Fruit fly (Drosophila melanogaster) whole organism, prepupa: ENCODE data around the gene corto.

Experiments used
- Blimp-1 ChIP-seq: fragments of 200-800 bp; sonication (Bioruptor generic); optimal IDR thresholded peaks from 3 replicates; lab custom pipeline; 2017; ENCODE audit warnings: missing biosample characterization, missing genetic modification characterization, mild to moderate bottlenecking, moderate library complexity, missing genetic modification reagents
- CG10631 ChIP-seq: fragments of 200-800 bp; sonication (Bioruptor generic); optimal IDR thresholded peaks from 2 replicates; lab custom pipeline; 2016; ENCODE audit warnings: missing biosample characterization, missing genetic modification characterization
- CG11294 ChIP-seq: fragments of 200-800 bp; sonication (Bioruptor generic); IDR thresholded peaks from 2 replicates; pipeline ENCODE4 v1.3.6; 2022; ENCODE audit warnings: missing biosample characterization, missing genetic modification characterization
- CG11902 ChIP-seq: fragments of 200-800 bp; sonication (Bioruptor generic); optimal IDR thresholded peaks from 3 replicates; lab custom pipeline; 2016; ENCODE audit warnings: missing biosample characterization, missing genetic modification characterization
- CG15336 ChIP-seq: fragments of 200-800 bp; sonication (Bioruptor generic); IDR thresholded peaks from 2 replicates; pipeline ENCODE4 v1.3.6; 2022; ENCODE audit warnings: missing biosample characterization, missing genetic modification characterization
- CG1621 ChIP-seq: fragments of 200-800 bp; sonication (Bioruptor generic); optimal IDR thresholded peaks from 3 replicates; lab custom pipeline; 2018; ENCODE audit warnings: missing biosample characterization, mild to moderate bottlenecking, missing genetic modification characterization
- CG16779 ChIP-seq: fragments of 200-800 bp; sonication (Bioruptor generic); optimal IDR thresholded peaks from 3 replicates; lab custom pipeline; 2017; ENCODE audit warnings: missing biosample characterization, mild to moderate bottlenecking, missing genetic modification characterization
- CG3032 ChIP-seq: fragments of 200-800 bp; optimal IDR thresholded peaks from 2 replicates; lab custom pipeline; 2019; ENCODE audit warnings: missing biosample characterization, mild to moderate bottlenecking, missing genetic modification characterization, moderate library complexity
- CG31627 ChIP-seq: fragments of 200-800 bp; sonication (Bioruptor generic); optimal IDR thresholded peaks from 3 replicates; lab custom pipeline; 2016; ENCODE audit warnings: missing biosample characterization, missing genetic modification characterization
- CG32006 ChIP-seq: fragments of 200-800 bp; sonication (Bioruptor generic); optimal IDR thresholded peaks from 3 replicates; lab custom pipeline; 2017; ENCODE audit warnings: missing biosample characterization, mild to moderate bottlenecking, missing genetic modification characterization
- CG34406 ChIP-seq: fragments of 200-800 bp; sonication (Bioruptor generic); optimal IDR thresholded peaks from 3 replicates; lab custom pipeline; 2016; ENCODE audit warnings: missing biosample characterization, missing genetic modification characterization
- CG3919 ChIP-seq: fragments of 200-800 bp; sonication (Bioruptor generic); optimal IDR thresholded peaks from 3 replicates; lab custom pipeline; 2016; ENCODE audit warnings: missing biosample characterization, missing genetic modification characterization
- CG4318 ChIP-seq: fragments of 200-800 bp; sonication (Bioruptor generic); optimal IDR thresholded peaks from 3 replicates; lab custom pipeline; 2017; ENCODE audit warnings: missing biosample characterization, mild to moderate bottlenecking, missing genetic modification characterization
- CG6163 ChIP-seq: fragments of 200-800 bp; sonication (Bioruptor generic); IDR thresholded peaks from 3 replicates; pipeline ENCODE4 v1.3.6; 2022; ENCODE audit warnings: missing biosample characterization, missing genetic modification characterization
- CG6276 ChIP-seq: fragments of 200-800 bp; sonication (Bioruptor generic); optimal IDR thresholded peaks from 2 replicates; lab custom pipeline; 2017; ENCODE audit warnings: missing biosample characterization, mild to moderate bottlenecking, missing genetic modification characterization
- CG6854 ChIP-seq: fragments of 200-800 bp; sonication (Bioruptor generic); optimal IDR thresholded peaks from 2 replicates; lab custom pipeline; 2017; ENCODE audit warnings: missing biosample characterization, mild to moderate bottlenecking, missing genetic modification characterization
- CG8319 ChIP-seq: fragments of 200-800 bp; sonication (Bioruptor generic); optimal IDR thresholded peaks from 3 replicates; lab custom pipeline; 2016; ENCODE audit warnings: missing biosample characterization, missing genetic modification characterization
- CG8632 ChIP-seq: fragments of 200-800 bp; sonication (Bioruptor generic); optimal IDR thresholded peaks from 3 replicates; lab custom pipeline; 2016; ENCODE audit warnings: missing biosample characterization, missing genetic modification characterization
- Eip75B ChIP-seq: fragments of 200-800 bp; sonication (Bioruptor generic); optimal IDR thresholded peaks from 3 replicates; lab custom pipeline; 2016; ENCODE audit warnings: missing biosample characterization, missing genetic modification characterization
- Eip78C ChIP-seq: fragments of 200-800 bp; sonication (Bioruptor generic); peaks from one replicate; lab custom pipeline; 2016; ENCODE audit warnings: missing biosample characterization, missing genetic modification characterization
- Ets21C ChIP-seq: fragments of 200-800 bp; sonication (Bioruptor generic); optimal IDR thresholded peaks from 3 replicates; lab custom pipeline; 2016; ENCODE audit warnings: missing biosample characterization, missing genetic modification characterization
- Ets96B ChIP-seq: fragments of 200-800 bp; optimal IDR thresholded peaks from 2 replicates; lab custom pipeline; 2019; ENCODE audit warnings: missing biosample characterization, mild to moderate bottlenecking, missing genetic modification characterization, moderate library complexity
- Gug ChIP-seq: fragments of 200-800 bp; sonication (Bioruptor generic); IDR thresholded peaks from 2 replicates; pipeline ENCODE4 v1.3.6; 2022; ENCODE audit warnings: missing biosample characterization, missing genetic modification characterization
- Hr38 ChIP-seq: sonication (Bioruptor generic); optimal IDR thresholded peaks from 2 replicates; lab custom pipeline; 2016; ENCODE audit warnings: missing biosample characterization, missing genetic modification characterization
- Hr39 ChIP-seq: fragments of 200-800 bp; sonication (Bioruptor generic); optimal IDR thresholded peaks from 2 replicates; lab custom pipeline; 2016; ENCODE audit warnings: missing biosample characterization, missing genetic modification characterization
- Hr4 ChIP-seq: fragments of 200-800 bp; sonication (Bioruptor generic); optimal IDR thresholded peaks from 3 replicates; lab custom pipeline; 2016; ENCODE audit warnings: missing biosample characterization, missing genetic modification characterization
- Met ChIP-seq: fragments of 200-800 bp; sonication (Bioruptor generic); optimal IDR thresholded peaks from 3 replicates; lab custom pipeline; 2016; ENCODE audit warnings: missing biosample characterization, missing genetic modification characterization
- OdsH ChIP-seq: fragments of 200-800 bp; sonication (Bioruptor generic); optimal IDR thresholded peaks from 3 replicates; lab custom pipeline; 2016; ENCODE audit warnings: missing biosample characterization, missing genetic modification characterization
- Smox ChIP-seq: fragments of 200-800 bp; sonication (Bioruptor generic); optimal IDR thresholded peaks from 3 replicates; lab custom pipeline; 2016; ENCODE audit warnings: missing biosample characterization, missing genetic modification characterization
- Sox102F ChIP-seq: fragments of 200-800 bp; sonication (Bioruptor generic); optimal IDR thresholded peaks from 2 replicates; lab custom pipeline; 2016; ENCODE audit warnings: missing biosample characterization, mild to moderate bottlenecking, missing genetic modification characterization
- Sox15 ChIP-seq: fragments of 200-800 bp; sonication (Bioruptor generic); optimal IDR thresholded peaks from 3 replicates; lab custom pipeline; 2016; ENCODE audit warnings: missing biosample characterization, missing genetic modification characterization
- achi ChIP-seq: fragments of 200-800 bp; sonication (Bioruptor generic); optimal IDR thresholded peaks from 3 replicates; lab custom pipeline; 2016; ENCODE audit warnings: missing biosample characterization, missing genetic modification characterization
- acj6 ChIP-seq: fragments of 200-800 bp; sonication (Bioruptor generic); optimal IDR thresholded peaks from 3 replicates; lab custom pipeline; 2016; ENCODE audit warnings: missing biosample characterization, missing genetic modification characterization
- cyc ChIP-seq: fragments of 200-800 bp; sonication (Bioruptor generic); optimal IDR thresholded peaks from 3 replicates; lab custom pipeline; 2016; ENCODE audit warnings: missing biosample characterization, missing genetic modification characterization
- dsx ChIP-seq: fragments of 200-800 bp; optimal IDR thresholded peaks from 3 replicates; lab custom pipeline; 2019; ENCODE audit warnings: missing biosample characterization, mild to moderate bottlenecking, missing genetic modification characterization, moderate library complexity; ENCODE audit not compliant: poor library complexity, severe bottlenecking
- eg ChIP-seq: fragments of 200-800 bp; sonication (Bioruptor generic); IDR thresholded peaks from 3 replicates; pipeline ENCODE4 v1.3.6; 2022; ENCODE audit warnings: missing biosample characterization, missing genetic modification characterization
- esn ChIP-seq: fragments of 200-800 bp; sonication (Bioruptor generic); optimal IDR thresholded peaks from 2 replicates; lab custom pipeline; 2016; ENCODE audit warnings: missing biosample characterization, mild to moderate bottlenecking, missing genetic modification characterization, moderate library complexity
- fd85E ChIP-seq: fragments of 200-800 bp; sonication (Bioruptor generic); optimal IDR thresholded peaks from 3 replicates; lab custom pipeline; 2016; ENCODE audit warnings: missing biosample characterization, missing genetic modification characterization
- fkh ChIP-seq: fragments of 200-800 bp; sonication (Bioruptor generic); optimal IDR thresholded peaks from 3 replicates; lab custom pipeline; 2017; ENCODE audit warnings: missing biosample characterization, mild to moderate bottlenecking, missing genetic modification characterization, moderate library complexity
- lz ChIP-seq: fragments of 200-800 bp; sonication (Bioruptor generic); optimal IDR thresholded peaks from 3 replicates; lab custom pipeline; 2016; ENCODE audit warnings: missing biosample characterization, missing genetic modification characterization
- net ChIP-seq: fragments of 200-800 bp; sonication (Bioruptor generic); optimal IDR thresholded peaks from 3 replicates; lab custom pipeline; 2016; ENCODE audit warnings: missing biosample characterization, missing genetic modification characterization
- pdm3 ChIP-seq: fragments of 200-800 bp; sonication (Bioruptor generic); optimal IDR thresholded peaks from 3 replicates; lab custom pipeline; 2016; ENCODE audit warnings: missing biosample characterization, missing genetic modification characterization
- spab ChIP-seq: fragments of 200-800 bp; sonication (Bioruptor generic); optimal IDR thresholded peaks from 2 replicates; lab custom pipeline; 2017; ENCODE audit warnings: missing biosample characterization, mild to moderate bottlenecking, missing genetic modification characterization, missing genetic modification reagents
- svp ChIP-seq: fragments of 200-800 bp; sonication (Bioruptor generic); peaks from one replicate; lab custom pipeline; 2016; ENCODE audit warnings: missing biosample characterization, missing genetic modification characterization
- topi ChIP-seq: fragments of 200-800 bp; sonication (Bioruptor generic); optimal IDR thresholded peaks from 3 replicates; lab custom pipeline; 2016; ENCODE audit warnings: missing biosample characterization, missing genetic modification characterization
- vri ChIP-seq: fragments of 200-800 bp; sonication (Bioruptor generic); optimal IDR thresholded peaks from 3 replicates; lab custom pipeline; 2016; ENCODE audit warnings: missing biosample characterization, mild to moderate bottlenecking, missing genetic modification characterization

The corto gene

DNA sequence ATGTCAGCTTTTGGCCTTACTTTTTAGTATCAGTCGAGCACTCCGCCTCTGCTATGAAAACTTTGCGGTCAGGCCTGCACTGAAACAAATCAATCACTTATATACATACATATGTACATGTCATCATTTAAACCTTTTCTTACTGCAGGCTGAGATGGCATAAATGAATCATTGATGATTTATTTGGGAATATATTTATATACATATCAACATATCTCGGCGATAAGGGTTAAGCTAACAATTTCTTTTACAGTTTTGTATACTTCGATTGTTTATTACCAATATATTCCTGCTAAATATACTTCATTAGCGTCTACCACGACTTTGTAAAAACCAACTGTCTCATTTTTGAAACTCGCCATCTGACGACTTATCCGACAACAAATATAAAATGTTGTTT lies 49.3 kb downstream of the corto start (continued):
- TF ChIP-seq lz (GFP tag; lab: Kevin White, UChicago) (no peak), CG11294 (GFP tag; lab: Robert Waterston, UW) (no peak), CG8632 (GFP tag; lab: Kevin White, UChicago) (no peak), CG6276 (no peak), Ets96B (tag; lab: Kevin White, UChicago) (no peak), Hr38 (no peak), CG4318 (peak; percentile 24), Eip75B (GFP tag; lab: Kevin White, UChicago) (no peak), Sox102F (GFP tag; lab: Kevin White, UChicago) (no peak), CG6854 (GFP tag; lab: Kevin White, UChicago) (no peak), CG32006 (peak; percentile 33), CG8319 (GFP tag; lab: Kevin White, UChicago) (no peak), CG6163 (GFP tag; lab: Robert Waterston, UW) (no peak), cyc (GFP tag; lab: Kevin White, UChicago) (no peak), Eip78C (peak; percentile 86), pdm3 (GFP tag; lab: Kevin White, UChicago) (no peak), spab (GFP tag; lab: Kevin White, UChicago) (peak; percentile 15)

DNA sequence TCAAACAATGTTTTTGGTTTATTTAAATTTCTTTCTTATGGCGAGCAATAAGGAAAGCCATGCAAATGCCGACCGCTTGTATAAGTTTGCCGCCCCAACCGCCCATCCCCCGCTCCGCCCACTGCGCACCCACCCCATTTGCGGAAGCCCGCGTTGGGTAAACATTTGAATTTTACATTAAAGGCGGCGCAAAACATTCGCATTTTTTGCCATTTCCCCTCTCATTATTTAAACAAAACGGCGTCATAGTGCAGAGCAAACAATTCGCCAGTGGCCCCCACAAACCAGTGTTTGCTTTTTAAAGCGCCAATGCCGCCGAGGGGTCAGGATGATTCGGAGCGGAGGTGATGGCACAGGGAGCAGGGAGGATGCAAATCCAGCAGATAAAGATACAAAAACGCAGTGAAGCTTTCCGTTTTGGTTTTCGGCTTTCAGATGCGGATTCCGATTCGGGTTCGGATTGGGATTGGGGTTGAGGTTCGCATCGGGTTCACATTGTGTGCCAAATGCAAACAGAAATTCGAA lies 51.4 kb downstream of the corto start:
- TF ChIP-seq Gug (GFP tag; lab: Robert Waterston, UW) (no peak), Blimp-1 (GFP tag; lab: Kevin White, UChicago) (no peak), CG16779 (tag; lab: Kevin White, UChicago) (no peak), eg (GFP tag; lab: Robert Waterston, UW) (no peak), lz (GFP tag; lab: Kevin White, UChicago) (no peak), CG3032 (tag; lab: Kevin White, UChicago) (no peak), vri (GFP tag; lab: Kevin White, UChicago) (no peak), CG15336 (GFP tag; lab: Robert Waterston, UW) (no peak), CG31627 (GFP tag; lab: Kevin White, UChicago) (no peak), CG6854 (GFP tag; lab: Kevin White, UChicago) (peak; percentile 24), svp (GFP tag; lab: Kevin White, UChicago) (peak; percentile 73), CG11902 (GFP tag; lab: Kevin White, UChicago) (no peak), Met (GFP tag; lab: Kevin White, UChicago) (no peak), CG10631 (no peak), Eip75B (GFP tag; lab: Kevin White, UChicago) (no peak), Sox15 (no peak), CG3919 (GFP tag; lab: Kevin White, UChicago) (peak; percentile 33), fd85E (GFP tag; lab: Kevin White, UChicago) (no peak), CG34406 (peak; percentile 13), Hr38 (no peak), Eip78C (no peak), dsx (GFP tag; lab: Kevin White, UChicago) (no peak), Smox (GFP tag; lab: Kevin White, UChicago) (no peak), OdsH (GFP tag; lab: Kevin White, UChicago) (no peak), CG4318 (no peak), fkh (GFP tag; lab: Kevin White, UChicago) (peak; percentile 62), Ets21C (GFP tag; lab: Kevin White, UChicago) (no peak), achi (no peak), CG8632 (GFP tag; lab: Kevin White, UChicago) (no peak), Hr4 (GFP tag; lab: Kevin White, UChicago) (no peak), topi (GFP tag; lab: Kevin White, UChicago) (no peak), pdm3 (GFP tag; lab: Kevin White, UChicago) (no peak), esn (GFP tag; lab: Kevin White, UChicago) (no peak), Hr39 (GFP tag; lab: Kevin White, UChicago) (no peak), Ets96B (tag; lab: Kevin White, UChicago) (no peak), net (GFP tag; lab: Kevin White, UChicago) (no peak), CG11294 (GFP tag; lab: Robert Waterston, UW) (no peak), Sox102F (GFP tag; lab: Kevin White, UChicago) (no peak), CG6276 (no peak), CG1621 (tag; lab: Kevin White, UChicago) (no peak), acj6 (GFP tag; lab: Kevin White, UChicago) (no peak)
